Fruit fly (Drosophila melanogaster) whole organism, embryonic: ENCODE data around the gene CG4597.

ENCODE experiments used
- Asciz ChIP-seq: fragments of 200-800 bp; sonication (Bioruptor generic); optimal IDR thresholded peaks from 2 replicates; lab custom pipeline; 2017; ENCODE audit warnings: missing biosample characterization, mild to moderate bottlenecking, missing genetic modification characterization, missing genetic modification reagents
- CG10209 ChIP-seq: fragments of 200-800 bp; sonication (Bioruptor generic); optimal IDR thresholded peaks from 3 replicates; lab custom pipeline; 2017; ENCODE audit warnings: missing biosample characterization, mild to moderate bottlenecking, missing genetic modification characterization, missing genetic modification reagents
- CG10321 ChIP-seq: fragments of 200-800 bp; sonication (Bioruptor generic); IDR thresholded peaks from 2 replicates; pipeline ENCODE4 v1.3.6; 2022; ENCODE audit warnings: missing biosample characterization, missing genetic modification characterization
- CG10654 ChIP-seq: fragments of 200-800 bp; sonication (Bioruptor generic); optimal IDR thresholded peaks from 2 replicates; lab custom pipeline; 2016; ENCODE audit warnings: missing biosample characterization, missing genetic modification characterization
- CG11456 ChIP-seq: fragments of 200-800 bp; sonication (Bioruptor generic); IDR thresholded peaks from 3 replicates; pipeline ENCODE4 v1.3.6; 2022; ENCODE audit warnings: missing biosample characterization, missing genetic modification characterization
- CG12219 ChIP-seq: fragments of 200-800 bp; sonication (Bioruptor generic); optimal IDR thresholded peaks from 3 replicates; lab custom pipeline; 2018; ENCODE audit warnings: missing biosample characterization, mild to moderate bottlenecking, missing genetic modification characterization
- CG12299 ChIP-seq: fragments of 200-800 bp; sonication (Bioruptor generic); optimal IDR thresholded peaks from 2 replicates; lab custom pipeline; 2018; ENCODE audit warnings: missing biosample characterization, mild to moderate bottlenecking, missing genetic modification characterization
- CG1233 ChIP-seq: fragments of 200-800 bp; sonication (Bioruptor generic); optimal IDR thresholded peaks from 4 replicates; lab custom pipeline; 2018; ENCODE audit warnings: missing biosample characterization, mild to moderate bottlenecking, missing genetic modification characterization
- CG13624 ChIP-seq: fragments of 200-800 bp; sonication (Bioruptor generic); optimal IDR thresholded peaks from 2 replicates; lab custom pipeline; 2016; ENCODE audit warnings: missing biosample characterization, missing genetic modification characterization
- CG1529 ChIP-seq: fragments of 200-800 bp; sonication (Bioruptor generic); optimal IDR thresholded peaks from 3 replicates; lab custom pipeline; 2018; ENCODE audit warnings: missing biosample characterization, missing genetic modification characterization
- CG15696 ChIP-seq: fragments of 200-800 bp; sonication (Bioruptor generic); optimal IDR thresholded peaks from 2 replicates; lab custom pipeline; 2019; ENCODE audit warnings: missing biosample characterization, mild to moderate bottlenecking, missing genetic modification characterization, moderate library complexity
- CG17612 ChIP-seq: fragments of 200-800 bp; sonication (Bioruptor generic); IDR thresholded peaks from 2 replicates; pipeline ENCODE4 v1.3.6; 2022; ENCODE audit warnings: missing biosample characterization, missing genetic modification characterization
- CG18011 ChIP-seq: fragments of 200-800 bp; sonication (Bioruptor generic); optimal IDR thresholded peaks from 2 replicates; lab custom pipeline; 2017; ENCODE audit warnings: missing biosample characterization, missing genetic modification characterization, mild to moderate bottlenecking, moderate library complexity, missing genotype
- CG2120 ChIP-seq: fragments of 200-800 bp; sonication (Bioruptor generic); optimal IDR thresholded peaks from 3 replicates; lab custom pipeline; 2016; ENCODE audit warnings: missing biosample characterization, missing genetic modification characterization
- CG30020 ChIP-seq: fragments of 200-800 bp; optimal IDR thresholded peaks from 2 replicates; lab custom pipeline; 2019; ENCODE audit warnings: missing biosample characterization, mild to moderate bottlenecking, missing genetic modification characterization, moderate library complexity
- CG30403 ChIP-seq: fragments of 200-800 bp; sonication (Bioruptor generic); optimal IDR thresholded peaks from 3 replicates; lab custom pipeline; 2016; ENCODE audit warnings: missing biosample characterization, missing genetic modification characterization
- CG3838 ChIP-seq: fragments of 200-800 bp; sonication (Bioruptor generic); optimal IDR thresholded peaks from 3 replicates; lab custom pipeline; 2016; ENCODE audit warnings: missing biosample characterization, missing genetic modification characterization
- CG3847 ChIP-seq: fragments of 200-800 bp; sonication (Bioruptor generic); IDR thresholded peaks from 2 replicates; pipeline ENCODE4 v1.3.6; 2022; ENCODE audit warnings: missing biosample characterization, missing genetic modification characterization
- CG6272 ChIP-seq: fragments of 200-800 bp; sonication (Bioruptor generic); IDR thresholded peaks from 2 replicates; pipeline ENCODE4 v1.3.6; 2022; ENCODE audit warnings: missing biosample characterization, missing genetic modification characterization
- CG6854 ChIP-seq: fragments of 200-800 bp; sonication (Bioruptor generic); optimal IDR thresholded peaks from 3 replicates; lab custom pipeline; 2017; ENCODE audit warnings: missing biosample characterization, mild to moderate bottlenecking, missing genetic modification characterization
- CG7745 ChIP-seq: fragments of 200-800 bp; sonication (Bioruptor generic); optimal IDR thresholded peaks from 2 replicates; lab custom pipeline; 2018; ENCODE audit warnings: missing biosample characterization, mild to moderate bottlenecking, missing genetic modification characterization, moderate library complexity
- CHES-1-like ChIP-seq: fragments of 200-800 bp; sonication (Bioruptor generic); optimal IDR thresholded peaks from 2 replicates; lab custom pipeline; 2016; ENCODE audit warnings: missing biosample characterization, missing genetic modification characterization
- CTCF ChIP-seq: fragments of 200-800 bp; sonication (Bioruptor generic); optimal IDR thresholded peaks from 2 replicates; lab custom pipeline; 2017; ENCODE audit warnings: missing biosample characterization, mild to moderate bottlenecking, missing genetic modification characterization, moderate library complexity
- Deaf1 ChIP-seq: fragments of 200-800 bp; optimal IDR thresholded peaks from 3 replicates; lab custom pipeline; 2019; ENCODE audit warnings: missing biosample characterization, mild to moderate bottlenecking, missing genetic modification characterization, moderate library complexity
- Dp ChIP-seq: fragments of 200-800 bp; sonication (Bioruptor generic); optimal IDR thresholded peaks from 2 replicates; lab custom pipeline; 2018; ENCODE audit warnings: missing biosample characterization, mild to moderate bottlenecking, missing genetic modification characterization, moderate library complexity
- H15 ChIP-seq: fragments of 200-800 bp; sonication (Bioruptor generic); IDR thresholded peaks from 3 replicates; pipeline ENCODE4 v1.3.6; 2022; ENCODE audit warnings: missing biosample characterization, missing genetic modification characterization
- Hsf ChIP-seq: fragments of 200-800 bp; sonication (Bioruptor generic); optimal IDR thresholded peaks from 3 replicates; lab custom pipeline; 2016; ENCODE audit warnings: missing biosample characterization, missing genetic modification characterization
- Nf-YC ChIP-seq: fragments of 200-800 bp; optimal IDR thresholded peaks from 3 replicates; lab custom pipeline; 2019; ENCODE audit warnings: missing biosample characterization, mild to moderate bottlenecking, missing genetic modification characterization, moderate library complexity
- PHDP ChIP-seq: fragments of 200-800 bp; sonication (Bioruptor generic); optimal IDR thresholded peaks from 3 replicates; lab custom pipeline; 2018; ENCODE audit warnings: missing biosample characterization, mild to moderate bottlenecking, missing genetic modification characterization, moderate library complexity
- Ptx1 ChIP-seq: fragments of 200-800 bp; sonication (Bioruptor generic); IDR thresholded peaks from 2 replicates; pipeline ENCODE4 v1.3.6; 2022; ENCODE audit warnings: missing biosample characterization, missing genetic modification characterization
- Ravus ChIP-seq: fragments of 200-800 bp; sonication (Bioruptor generic); IDR thresholded peaks from 2 replicates; pipeline ENCODE4 v1.3.6; 2022; ENCODE audit warnings: missing biosample characterization, missing genetic modification characterization
- cad ChIP-seq: fragments of >200 bp; optimal IDR thresholded peaks from 2 replicates; lab custom pipeline; 2017; ENCODE audit warnings: missing biosample characterization, missing genetic modification characterization
- chn ChIP-seq: fragments of 200-800 bp; sonication (Bioruptor generic); optimal IDR thresholded peaks from 2 replicates; lab custom pipeline; 2016; ENCODE audit warnings: missing biosample characterization, missing genetic modification characterization
- corto ChIP-seq: fragments of 200-800 bp; sonication (Bioruptor generic); optimal IDR thresholded peaks from 2 replicates; lab custom pipeline; 2016; ENCODE audit warnings: missing biosample characterization, mild to moderate bottlenecking, missing genetic modification characterization, moderate library complexity
- croc ChIP-seq: fragments of 200-800 bp; sonication (Bioruptor generic); conservative IDR thresholded peaks from 3 replicates; pipeline ENCODE4 v1.3.6; 2022; ENCODE audit warnings: missing biosample characterization, missing genetic modification characterization
- crp ChIP-seq, 2 experiments: fragments of 200-800 bp; sonication (Bioruptor generic); optimal IDR thresholded peaks; 2 replicates in 1 of 2; 3 replicates in 1 of 2; lab custom pipeline; 2017; ENCODE audit warnings: missing biosample characterization in 2 of 2, missing genetic modification characterization in 2 of 2, mild to moderate bottlenecking in 1 of 2, moderate library complexity in 1 of 2
- cwo ChIP-seq: fragments of 200-800 bp; sonication (Bioruptor generic); optimal IDR thresholded peaks from 3 replicates; lab custom pipeline; 2017; ENCODE audit warnings: missing biosample characterization, missing genetic modification characterization, mild to moderate bottlenecking, moderate library complexity, missing genetic modification reagents
- fd64A ChIP-seq: fragments of 200-800 bp; sonication (Bioruptor generic); optimal IDR thresholded peaks from 3 replicates; lab custom pipeline; 2018; ENCODE audit warnings: missing biosample characterization, mild to moderate bottlenecking, missing genetic modification characterization
- grn ChIP-seq: fragments of 200-800 bp; sonication (Bioruptor generic); optimal IDR thresholded peaks from 3 replicates; lab custom pipeline; 2017; ENCODE audit warnings: missing biosample characterization, missing genetic modification characterization
- gro ChIP-seq: fragments of 200-800 bp; sonication (Bioruptor generic); optimal IDR thresholded peaks from 2 replicates; lab custom pipeline; 2016; ENCODE audit warnings: missing biosample characterization, missing genetic modification characterization
- lmd ChIP-seq: fragments of 200-800 bp; sonication (Bioruptor generic); IDR thresholded peaks from 2 replicates; pipeline ENCODE4 v1.3.6; 2022; ENCODE audit warnings: missing biosample characterization, missing genetic modification characterization
- nmo ChIP-seq: fragments of 200-800 bp; sonication (Bioruptor generic); optimal IDR thresholded peaks from 2 replicates; lab custom pipeline; 2018; ENCODE audit warnings: missing biosample characterization, mild to moderate bottlenecking, missing genetic modification characterization, moderate library complexity
- psq ChIP-seq: fragments of 200-800 bp; sonication (Bioruptor generic); optimal IDR thresholded peaks from 2 replicates; lab custom pipeline; 2017; ENCODE audit warnings: missing biosample characterization, missing genetic modification characterization
- repo ChIP-seq: fragments of 200-800 bp; sonication (Bioruptor generic); optimal IDR thresholded peaks from 2 replicates; lab custom pipeline; 2016; ENCODE audit warnings: missing biosample characterization, missing genetic modification characterization
- run ChIP-seq: fragments of 200-800 bp; sonication (Bioruptor generic); optimal IDR thresholded peaks from 3 replicates; lab custom pipeline; 2018; ENCODE audit warnings: missing biosample characterization, mild to moderate bottlenecking, missing genetic modification characterization
- schlank ChIP-seq: fragments of 200-800 bp; sonication (Bioruptor generic); optimal IDR thresholded peaks from 2 replicates; lab custom pipeline; 2018; ENCODE audit warnings: missing biosample characterization, mild to moderate bottlenecking, missing genetic modification characterization
- scrt ChIP-seq: fragments of 200-800 bp; sonication (Bioruptor generic); optimal IDR thresholded peaks from 2 replicates; lab custom pipeline; 2018; ENCODE audit warnings: missing biosample characterization, mild to moderate bottlenecking, missing genetic modification characterization, moderate library complexity
- slp2 ChIP-seq: fragments of 200-800 bp; sonication (Bioruptor generic); optimal IDR thresholded peaks from 2 replicates; lab custom pipeline; 2016; ENCODE audit warnings: missing biosample characterization, missing genetic modification characterization
- trem ChIP-seq: fragments of 200-800 bp; optimal IDR thresholded peaks from 3 replicates; lab custom pipeline; 2019; ENCODE audit warnings: missing biosample characterization, mild to moderate bottlenecking, missing genetic modification characterization, moderate library complexity
- tup ChIP-seq: fragments of 200-800 bp; sonication (Bioruptor generic); optimal IDR thresholded peaks from 2 replicates; lab custom pipeline; 2016; ENCODE audit warnings: missing biosample characterization, mild to moderate bottlenecking, missing genetic modification characterization, moderate library complexity
- unc-4 ChIP-seq: fragments of 200-800 bp; sonication (Bioruptor generic); IDR thresholded peaks from 2 replicates; pipeline ENCODE4 v1.3.6; 2022; ENCODE audit warnings: missing biosample characterization, missing genetic modification characterization; ENCODE audit not compliant: partially characterized antibody
- wek ChIP-seq: fragments of 200-800 bp; sonication (Bioruptor generic); optimal IDR thresholded peaks from 3 replicates; lab custom pipeline; 2018; ENCODE audit warnings: missing biosample characterization, mild to moderate bottlenecking, missing genetic modification characterization, moderate library complexity

CG4597 gene

DNA sequence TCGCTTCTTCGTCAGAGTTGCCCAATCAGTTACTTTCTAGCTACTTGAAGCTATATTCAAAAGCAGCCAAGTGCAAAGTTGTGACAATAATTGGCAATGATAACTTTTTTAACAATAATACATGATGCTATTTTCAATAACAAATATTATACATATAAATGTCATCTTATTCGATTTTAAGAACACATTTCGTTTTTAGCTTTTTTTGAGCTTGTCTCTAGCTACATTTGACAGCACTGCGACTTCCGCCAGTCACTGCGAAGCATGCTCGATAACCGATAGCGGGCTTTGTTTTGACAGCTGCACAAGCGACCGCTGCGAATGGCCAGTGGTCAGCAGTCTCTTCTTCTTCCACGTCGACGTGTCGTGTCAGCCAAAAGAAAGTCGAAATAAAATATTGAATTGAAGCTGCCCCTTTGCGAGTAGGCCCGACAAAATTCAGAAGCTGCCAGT is 23.1 kb downstream of the CG4597 start, which contains the start of the genes Gen and Srp54k (continued):
- TF ChIP-seq CG13624 (peak; percentile 22), Deaf1 (tag; lab: Kevin White, UChicago) (no peak), grn (GFP tag; lab: Kevin White, UChicago) (no peak), chn (no peak), CTCF (GFP tag; lab: Kevin White, UChicago) (no peak), CG6854 (no peak), CHES-1-like (GFP tag; lab: Kevin White, UChicago) (peak; percentile 66), CG1233 (GFP tag; lab: Kevin White, UChicago) (no peak), CG1529 (GFP tag; lab: Kevin White, UChicago) (no peak), corto (GFP tag; lab: Kevin White, UChicago) (no peak), CG18011 (GFP tag; lab: Kevin White, UChicago) (peak; percentile 3), Dp (GFP tag; lab: Kevin White, UChicago) (peak; percentile 73), CG6272 (GFP tag; lab: Robert Waterston, UW) (peak; percentile 14; the same call in 1 of the 2 replicates), CG7745 (tag; lab: Kevin White, UChicago) (no peak), PHDP (tag; lab: Kevin White, UChicago) (no peak), cwo (GFP tag; lab: Kevin White, UChicago) (no peak), nmo (GFP tag; lab: Kevin White, UChicago) (peak; percentile 74), CG30403 (no peak), CG10209 (no peak), gro (no peak), CG11456 (GFP tag; lab: Robert Waterston, UW) (peak; percentile 58; the same call in 1 of the 3 replicates), Asciz (GFP tag; lab: Kevin White, UChicago) (no peak), CG30020 (tag; lab: Kevin White, UChicago) (no peak), tup (GFP tag; lab: Kevin White, UChicago) (no peak), CG3838 (GFP tag; lab: Kevin White, UChicago) (no peak), Nf-YC (peak; percentile 12), scrt (peak; percentile 4), crp (GFP tag; optimal IDR thresholded peaks at IDR 0.05; lab: Kevin White, UChicago) (peak in 1 of 2 experiments; percentile 80), CG15696 (tag; lab: Kevin White, UChicago) (no peak), croc (GFP tag; lab: Robert Waterston, UW) (peak; percentile 38; the same call in 2 of the 3 replicates), Ptx1 (GFP tag; lab: Robert Waterston, UW) (peak; percentile 55), CG2120 (GFP tag; lab: Kevin White, UChicago) (peak; percentile 57), CG3847 (GFP tag; lab: Robert Waterston, UW) (peak; percentile 28; the same call in 1 of the 2 replicates), CG10321 (GFP tag; lab: Robert Waterston, UW) (no peak), CG10654 (GFP tag; lab: Kevin White, UChicago) (no peak), CG17612 (GFP tag; lab: Robert Waterston, UW) (no peak), Ravus (GFP tag; lab: Robert Waterston, UW) (no peak), CG12299 (tag; lab: Kevin White, UChicago) (no peak), fd64A (GFP tag; lab: Kevin White, UChicago) (no peak), repo (GFP tag; lab: Kevin White, UChicago) (no peak), cad (GFP tag; lab: Kevin White, UChicago) (no peak), psq (GFP tag; lab: Kevin White, UChicago) (peak; percentile 17), run (tag; lab: Kevin White, UChicago) (no peak), wek (GFP tag; lab: Kevin White, UChicago) (no peak), H15 (GFP tag; lab: Robert Waterston, UW) (no peak), lmd (peak; percentile 23; the same call in 1 of the 2 replicates), slp2 (GFP tag; lab: Kevin White, UChicago) (no peak), unc-4 (GFP tag; lab: Robert Waterston, UW) (no peak), schlank (tag; lab: Kevin White, UChicago) (no peak), trem (peak; percentile 23), Hsf (GFP tag; lab: Kevin White, UChicago) (peak; percentile 55), CG12219 (GFP tag; lab: Kevin White, UChicago) (no peak)
